Worm (Caenorhabditis elegans) whole organism, dauer: Measurements from ENCODE around the gene C55A6.11.
"Not testable (repeated sequence)": the region's sequence is repeated elsewhere in the genome, so short reads cannot be mapped to it uniquely, and the experiment has no call there.

Experiments used
- unc-62 ChIP-seq: sonication (generic microtip); optimal IDR thresholded peaks from 2 replicates; lab custom pipeline; 2017; ENCODE audit warnings: missing biosample characterization, missing genetic modification reagents, missing genetic modification characterization

The C55A6.11 gene

ce11 chrV:11500980-11501379, 19.3 kb upstream of the C55A6.11 start:
- TF ChIP-seq unc-62: no peak

ce11 chrV:11503081-11503751, 17.1 kb upstream of the C55A6.11 start, which contains the start of gene C55A6.12:
Gene C55A6.12 (minus strand): TSS chrV:11503131.
- no peak for TF ChIP-seq unc-62

ce11 chrV:11504853-11505397, 15.4 kb upstream of the C55A6.11 start, which contains the start of the genes C55A6.1 and C55A6.10:
Gene C55A6.1 (minus strand): TSS chrV:11504968.
Gene C55A6.10 (plus strand): TSS chrV:11505347.
- not testable (repeated sequence) for TF ChIP-seq unc-62

ce11 chrV:11506347-11506746, 14.0 kb upstream of the C55A6.11 start:
- no peak for TF ChIP-seq unc-62

ce11 chrV:11508773-11509172, 11.5 kb upstream of the C55A6.11 start, which contains the start of gene ttll-5:
Gene ttll-5 (plus strand): TSS chrV:11509060.
- TF ChIP-seq unc-62: no peak

- no peak for TF ChIP-seq unc-62
Observed at ce11 chrV:11513432-11513831, 6.9 kb upstream of the C55A6.11 start, which contains the start of gene C55A6.3. Gene C55A6.3 (minus strand): TSS chrV:11513532.

ce11 chrV:11514677-11515076, 5.6 kb upstream of the C55A6.11 start, which contains the start of gene C55A6.6:
Gene C55A6.6 (minus strand): TSS chrV:11514737.
- TF ChIP-seq unc-62: no peak

- TF ChIP-seq unc-62: no peak
Observed at ce11 chrV:11515145-11515544, 5.2 kb upstream of the C55A6.11 start.

- TF ChIP-seq unc-62: no peak
Observed at ce11 chrV:11516141-11516591, 4.1 kb upstream of the C55A6.11 start, which contains the start of gene sdz-8. Gene sdz-8 (minus strand): TSS chrV:11516191.

ce11 chrV:11517789-11518188, 2.5 kb upstream of the C55A6.11 start, which contains the start of gene C55A6.4:
Gene C55A6.4 (minus strand): TSS chrV:11517889.
- TF ChIP-seq unc-62: no peak

ce11 chrV:11521448-11521847, 1.1 kb downstream of the C55A6.11 start, which contains the start of gene pafo-1:
Gene pafo-1 (plus strand): TSS chrV:11521703.
- no peak for TF ChIP-seq unc-62

ce11 chrV:11525338-11525737, 5.0 kb downstream of the C55A6.11 start:
- TF ChIP-seq unc-62: no peak

ce11 chrV:11526927-11527491, 6.7 kb downstream of the C55A6.11 start:
- TF ChIP-seq unc-62: no peak

- no peak for TF ChIP-seq unc-62
Observed at ce11 chrV:11527531-11527930, 7.2 kb downstream of the C55A6.11 start, which contains the start of gene ccch-1. Gene ccch-1 (plus strand): TSS chrV:11527831.

ce11 chrV:11528633-11529327, 8.5 kb downstream of the C55A6.11 start:
- no peak for TF ChIP-seq unc-62

- TF ChIP-seq unc-62: no peak
Observed at ce11 chrV:11529541-11529940, 9.2 kb downstream of the C55A6.11 start.

- TF ChIP-seq unc-62: no peak
Observed at ce11 chrV:11531100-11531499, 10.8 kb downstream of the C55A6.11 start.
